In the genomic region with DNA sequence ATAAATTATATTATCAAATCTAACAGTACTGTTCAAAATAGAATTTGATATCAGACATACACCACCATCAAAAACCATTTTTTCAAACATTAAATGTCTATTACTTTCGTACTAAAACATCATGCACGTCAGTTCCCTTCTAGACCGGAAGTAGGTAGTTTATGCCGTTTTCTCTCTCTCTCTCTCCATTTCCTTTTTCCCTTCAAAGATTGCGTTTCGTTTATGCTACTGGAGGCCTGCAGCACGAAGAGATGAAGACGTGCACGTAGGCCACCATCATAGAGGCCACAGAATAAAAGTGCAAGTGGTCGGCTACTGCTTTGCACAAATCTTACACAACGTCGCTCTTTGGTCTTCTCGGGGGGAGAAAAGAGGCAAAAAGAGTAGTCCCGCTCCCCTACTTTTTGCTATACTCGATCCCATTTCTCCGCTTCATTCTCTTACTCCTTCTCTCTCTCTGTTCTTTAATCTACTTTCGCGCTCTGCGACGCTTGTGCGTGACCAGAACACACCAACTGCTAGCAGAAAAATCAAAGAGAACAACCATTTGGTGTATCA, we compare ENCODE assay signal across 2 worm cellular contexts.
TF ChIP-seq lines count a peak whose summit lies in the region.

No protein-coding gene starts in this region.

TF ChIP-seq in whole organism, L1 larva, 84 proteins besides CTCF, POLR2A, EP300 and RAD21 (continued from another document):
- TF ChIP-seq mef-2 (tag; optimal IDR thresholded peaks at IDR 0.05; lab: Kevin White, UChicago) (no peak), dpl-1 (GFP tag; optimal IDR thresholded peaks at IDR 0.05; lab: Kevin White, UChicago) (no peak), fkh-4 (tag; optimal IDR thresholded peaks at IDR 0.05; lab: Kevin White, UChicago; ENCODE audit: borderline replicate concordance) (no peak), ceh-90 (tag; optimal IDR thresholded peaks at IDR 0.05; lab: Kevin White, UChicago) (no peak), isw-1 (GFP tag; IDR thresholded peaks at IDR 0.05; lab: Robert Waterston, UW) (peak; percentile 32), C04F5.9 (tag; optimal IDR thresholded peaks at IDR 0.05; lab: Kevin White, UChicago) (no peak), mdl-1 (tag; optimal IDR thresholded peaks at IDR 0.05; lab: Kevin White, UChicago) (peak in 1 of 2 experiments; percentile 44), nhr-76 (tag; optimal IDR thresholded peaks at IDR 0.05; lab: Kevin White, UChicago) (no peak), nhr-90 (tag; optimal IDR thresholded peaks at IDR 0.05; lab: Kevin White, UChicago; ENCODE audit: poor library complexity) (peak; percentile 22), unc-86 (tag; optimal IDR thresholded peaks at IDR 0.05; lab: Kevin White, UChicago) (peak; percentile 61), sptf-1 (tag; optimal IDR thresholded peaks at IDR 0.05; lab: Kevin White, UChicago) (no peak), elt-2 (tag; optimal IDR thresholded peaks at IDR 0.05; lab: Kevin White, UChicago) (no peak), fos-1 (tag; optimal IDR thresholded peaks at IDR 0.05; lab: Kevin White, UChicago) (peak; percentile 45), sup-37 (GFP tag; optimal IDR thresholded peaks at IDR 0.05; lab: Kevin White, UChicago) (no peak), ceh-88 (GFP tag; IDR thresholded peaks at IDR 0.05; lab: Robert Waterston, UW) (no peak), nhr-47 (tag; optimal IDR thresholded peaks at IDR 0.05; lab: Kevin White, UChicago) (peak; percentile 76), tlp-1 (tag; optimal IDR thresholded peaks at IDR 0.05; lab: Kevin White, UChicago) (no peak), lir-3 (tag; optimal IDR thresholded peaks at IDR 0.05; lab: Kevin White, UChicago; ENCODE audit: poor library complexity) (peak; percentile 15), ceh-8 (GFP tag; optimal IDR thresholded peaks at IDR 0.05; lab: Kevin White, UChicago) (no peak), pqm-1 (tag; optimal IDR thresholded peaks at IDR 0.05; lab: Kevin White, UChicago) (no peak), lin-14 (GFP tag; optimal IDR thresholded peaks at IDR 0.05; lab: Kevin White, UChicago) (peak; percentile 97), elt-3 (tag; optimal IDR thresholded peaks at IDR 0.05; lab: Kevin White, UChicago) (peak in 4 of 6 experiments; percentile 1 to 51 (median 41)), nhr-85 (tag; lab: Kevin White, UChicago) (peak; percentile 87), efl-3 (GFP tag; optimal IDR thresholded peaks at IDR 0.05; lab: Kevin White, UChicago) (no peak), Y116A8C.19 (tag; optimal IDR thresholded peaks at IDR 0.05; lab: Kevin White, UChicago; ENCODE audit: borderline replicate concordance) (no peak), F16B12.6 (tag; optimal IDR thresholded peaks at IDR 0.05; lab: Kevin White, UChicago) (no peak), C34B4.2 (tag; optimal IDR thresholded peaks at IDR 0.05; lab: Kevin White, UChicago) (no peak)

TF ChIP-seq in whole organism, young adult, 124 proteins besides CTCF, POLR2A, EP300 and RAD21 (continued from another document):
- TF ChIP-seq madf-3 (GFP tag; IDR thresholded peaks at IDR 0.05; lab: Robert Waterston, UW) = no peak
